Fruit fly (Drosophila melanogaster): ENCODE data around the gene CG6885.

dm6 chr3L:18756293-18756887 lies 12.1 kb downstream of the CG6885 start:
- TF ChIP-seq CG4318 (GFP tag; optimal IDR thresholded peaks at IDR 0.05): peak; percentile 65
- peak; percentile 58 for TF ChIP-seq CG3032 (tag; optimal IDR thresholded peaks at IDR 0.05)
- TF ChIP-seq acj6 (GFP tag; optimal IDR thresholded peaks at IDR 0.05): peak; percentile 79
- peak; percentile 86 for TF ChIP-seq CG34406 (GFP tag; optimal IDR thresholded peaks at IDR 0.05)
- TF ChIP-seq CG10631 (GFP tag; optimal IDR thresholded peaks at IDR 0.05): peak; percentile 59
- peak; percentile 77 for TF ChIP-seq achi (GFP tag; optimal IDR thresholded peaks at IDR 0.05)
- peak; percentile 83 for TF ChIP-seq Hr4 (GFP tag; optimal IDR thresholded peaks at IDR 0.05)
- peak; percentile 28 for TF ChIP-seq vri (GFP tag; optimal IDR thresholded peaks at IDR 0.05)
- TF ChIP-seq CG32006 (GFP tag; optimal IDR thresholded peaks at IDR 0.05): peak; percentile 84
- no peak for TF ChIP-seq CG6854 (GFP tag; optimal IDR thresholded peaks at IDR 0.05)
- TF ChIP-seq CG6808 (GFP tag; optimal IDR thresholded peaks at IDR 0.05): no peak

Measured in whole organism, prepupa.